Worm (Caenorhabditis elegans): ENCODE measurements around the gene Y116F11A.3.

DNA sequence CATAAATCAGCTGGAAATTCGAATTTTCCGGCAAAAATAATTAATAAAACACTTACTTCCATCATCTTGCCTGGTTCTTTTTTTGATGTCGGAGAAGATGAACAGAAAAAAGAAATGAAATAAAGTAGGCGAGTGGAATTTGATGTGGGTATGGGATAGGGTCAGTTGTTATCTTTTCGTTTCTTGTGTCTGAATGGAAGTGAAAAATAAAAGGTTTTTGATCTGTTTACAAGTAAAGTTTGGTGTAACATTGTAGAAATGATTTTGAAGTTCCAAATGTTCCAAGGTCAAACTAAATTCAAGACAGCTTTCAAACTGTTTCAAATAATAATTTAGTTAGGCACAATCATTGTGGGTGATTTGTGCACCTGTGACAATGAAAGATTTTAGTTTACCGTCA, 8.6 kb downstream of the Y116F11A.3 start, which contains the start of gene W04E12.7:
- TF ChIP-seq ama-1 (optimal IDR thresholded peaks at IDR 0.05) (no peak), hmbx-1 (tag; optimal IDR thresholded peaks at IDR 0.05) (no peak), aly-1 (tag; optimal IDR thresholded peaks at IDR 0.05) (no peak), B0310.2 (tag; optimal IDR thresholded peaks at IDR 0.05) (no peak), F13C5.2 (tag; optimal IDR thresholded peaks at IDR 0.05) (no peak), tbx-11 (GFP tag; IDR thresholded peaks at IDR 0.05) (no peak), hmg-4 (GFP tag; optimal IDR thresholded peaks at IDR 0.05) (no peak)

Measured in whole organism, early embryonic.